Worm (Caenorhabditis elegans): ENCODE results near the gene nmur-3.

Gene nmur-3

DNA sequence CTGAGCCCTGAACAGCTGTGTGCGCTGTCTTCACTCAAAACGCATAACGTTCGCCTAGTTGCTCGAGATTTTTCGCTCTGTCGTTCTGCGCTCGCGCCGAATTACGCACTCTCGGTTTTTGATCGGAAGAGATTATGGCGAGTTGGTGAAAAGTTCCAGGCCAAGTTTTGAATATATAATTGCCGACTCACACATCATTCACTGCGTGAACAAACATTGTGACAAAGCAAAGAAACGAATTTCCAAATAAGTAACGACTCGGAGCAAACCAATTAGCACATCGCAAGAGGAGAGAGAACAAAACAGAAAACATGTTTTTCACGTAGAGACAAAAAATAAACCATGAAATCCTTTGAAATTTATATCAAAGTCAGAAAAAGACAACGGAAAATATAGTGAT is 30.9 kb upstream of the nmur-3 start:
- no peak for TF ChIP-seq fos-1 (tag; optimal IDR thresholded peaks at IDR 0.05)
- TF ChIP-seq lin-14 (GFP tag; optimal IDR thresholded peaks at IDR 0.05) = peak; percentile 10
- no peak for TF ChIP-seq unc-86 (tag; optimal IDR thresholded peaks at IDR 0.05)
- TF ChIP-seq nhr-84 (tag; optimal IDR thresholded peaks at IDR 0.05) = no peak

DNA sequence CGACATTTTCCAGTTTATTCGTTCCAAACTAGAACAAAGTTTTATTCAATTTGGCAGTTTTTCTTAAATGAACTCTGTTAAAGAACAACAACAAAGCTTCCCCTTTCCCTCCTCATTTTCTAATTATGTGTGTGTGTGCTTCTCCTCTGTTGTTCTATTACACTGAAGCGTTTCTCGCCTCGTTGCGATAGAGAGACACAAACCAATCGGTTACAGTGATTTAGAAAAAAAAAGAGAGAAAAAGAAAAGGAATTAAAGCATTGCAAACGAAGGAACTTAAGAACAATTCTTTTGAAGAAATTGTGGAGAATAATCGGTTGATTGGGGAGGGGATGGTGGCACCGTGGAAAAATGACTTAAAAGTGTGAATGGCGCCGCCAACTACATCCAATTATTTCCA is 28.8 kb upstream of the nmur-3 start, which contains the start of gene cest-26:
cest-26 (minus strand) TSS at position 101 of the 400 bp plus-strand sequence.
- TF ChIP-seq dsc-1 (tag; optimal IDR thresholded peaks at IDR 0.05) = peak; percentile 7
- peak; percentile 4 for TF ChIP-seq lin-14 (GFP tag; optimal IDR thresholded peaks at IDR 0.05)
- TF ChIP-seq unc-98 (GFP tag; IDR thresholded peaks at IDR 0.05) = no peak

DNA sequence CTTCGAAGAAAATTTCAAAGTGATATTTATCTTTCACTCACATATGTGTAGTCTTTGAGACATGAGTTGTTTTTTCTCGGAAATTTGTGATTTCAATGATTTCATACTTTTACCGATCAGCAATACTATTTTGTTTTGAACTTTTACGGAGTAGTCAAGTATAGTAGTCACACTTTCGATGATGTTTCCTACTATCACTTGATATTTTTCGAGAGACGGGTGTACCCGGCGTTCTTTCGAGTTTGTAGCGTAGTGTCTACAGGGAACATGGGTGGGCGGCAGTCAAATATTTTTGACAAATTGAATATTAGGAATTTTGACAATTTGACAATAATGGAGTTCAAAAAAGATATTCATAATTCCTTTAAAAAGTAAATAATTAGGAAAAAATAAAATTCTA is 27.5 kb upstream of the nmur-3 start:
- TF ChIP-seq vab-15 (tag; optimal IDR thresholded peaks at IDR 0.05) (no peak), isw-1 (GFP tag; IDR thresholded peaks at IDR 0.05) (no peak), hlh-17 (GFP tag; optimal IDR thresholded peaks at IDR 0.05; ENCODE audit: borderline replicate concordance) (no peak), nhr-84 (tag; optimal IDR thresholded peaks at IDR 0.05) (no peak), C04F5.9 (tag; optimal IDR thresholded peaks at IDR 0.05) (no peak), ztf-4 (tag; optimal IDR thresholded peaks at IDR 0.05) (no peak), sptf-1 (tag; optimal IDR thresholded peaks at IDR 0.05) (no peak), hpl-2 (GFP tag; optimal IDR thresholded peaks at IDR 0.05) (no peak), ceh-82 (tag; optimal IDR thresholded peaks at IDR 0.05) (no peak), blmp-1 (tag; optimal IDR thresholded peaks at IDR 0.05) (no peak), ama-1 (optimal IDR thresholded peaks at IDR 0.05) (no peak), swsn-7 (tag; optimal IDR thresholded peaks at IDR 0.05) (no peak), nhr-19 (GFP tag; conservative IDR thresholded peaks at IDR 0.05) (no peak), mep-1 (tag; optimal IDR thresholded peaks at IDR 0.05) (no peak), nhr-28 (tag; optimal IDR thresholded peaks at IDR 0.05) (no peak), C34B4.2 (tag; optimal IDR thresholded peaks at IDR 0.05) (no peak), egl-27 (tag; optimal IDR thresholded peaks at IDR 0.05) (no peak), elt-3 (tag; optimal IDR thresholded peaks at IDR 0.05) (no peak), zag-1 (tag; optimal IDR thresholded peaks at IDR 0.05) (no peak), lsy-2 (tag; optimal IDR thresholded peaks at IDR 0.05) (no peak)

DNA sequence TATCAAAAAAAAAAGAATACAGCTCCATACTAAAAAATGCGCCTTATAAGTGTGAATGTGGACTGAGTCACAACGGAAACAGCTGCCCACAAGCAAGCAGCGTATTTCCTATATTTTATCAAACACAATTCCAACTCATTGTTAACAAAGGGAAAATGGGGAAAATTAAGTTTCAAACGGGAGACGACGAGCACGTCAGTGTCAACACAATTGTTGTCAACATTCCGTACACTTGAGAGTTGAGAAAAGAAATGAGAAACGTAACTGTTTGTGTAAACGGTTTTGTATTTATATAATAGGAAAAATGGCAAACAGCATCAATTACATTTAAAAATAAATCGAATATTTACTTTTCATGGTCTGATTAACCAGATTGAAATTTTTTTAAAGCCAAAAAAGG is 26.7 kb upstream of the nmur-3 start:
- TF ChIP-seq C34B4.2 (tag; optimal IDR thresholded peaks at IDR 0.05) = no peak
- TF ChIP-seq lin-14 (GFP tag; optimal IDR thresholded peaks at IDR 0.05) = peak; percentile 11
- no peak for TF ChIP-seq alr-1 (tag; optimal IDR thresholded peaks at IDR 0.05; ENCODE audit: borderline replicate concordance)
- TF ChIP-seq nhr-19 (GFP tag; conservative IDR thresholded peaks at IDR 0.05) = no peak

DNA sequence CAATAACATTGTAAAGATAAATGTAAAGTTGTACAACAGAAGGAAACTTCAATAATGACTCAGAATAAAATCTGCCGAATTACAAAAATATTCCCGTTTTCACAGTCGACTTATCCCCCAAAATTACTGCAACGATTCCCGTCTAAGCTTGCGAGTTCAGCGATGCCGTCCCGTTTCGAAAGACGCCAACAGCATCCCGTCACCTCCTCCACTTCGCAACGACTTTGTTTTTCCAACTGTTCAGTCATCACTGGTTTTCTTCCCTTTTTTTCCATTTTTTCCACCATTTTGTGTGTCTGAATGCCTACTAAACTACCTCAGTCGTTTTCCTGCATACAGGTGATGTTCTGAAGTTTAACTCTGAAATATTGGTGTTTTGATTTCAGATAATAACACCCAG is 25.7 kb upstream of the nmur-3 start, which contains the start of gene F15A8.1:
F15A8.1 (plus strand) TSS at position 301 of the 400 bp plus-strand sequence.
- TF ChIP-seq ceh-63 (GFP tag; optimal IDR thresholded peaks at IDR 0.05) (no peak), hlh-4 (tag; optimal IDR thresholded peaks at IDR 0.05) (no peak), ces-1 (GFP tag; optimal IDR thresholded peaks at IDR 0.05) (no peak), isw-1 (GFP tag; IDR thresholded peaks at IDR 0.05) (no peak), mep-1 (tag; optimal IDR thresholded peaks at IDR 0.05) (no peak), unc-130 (tag; optimal IDR thresholded peaks at IDR 0.05) (no peak), nhr-12 (tag; optimal IDR thresholded peaks at IDR 0.05) (no peak), jun-1 (tag; optimal IDR thresholded peaks at IDR 0.05) (no peak), sptf-1 (tag; optimal IDR thresholded peaks at IDR 0.05) (no peak), nhr-84 (tag; optimal IDR thresholded peaks at IDR 0.05) (no peak), egl-27 (tag; optimal IDR thresholded peaks at IDR 0.05) (no peak), hpl-2 (GFP tag; optimal IDR thresholded peaks at IDR 0.05) (no peak), nhr-85 (tag) (no peak), fkh-8 (tag; optimal IDR thresholded peaks at IDR 0.05) (no peak), snu-23 (GFP tag; optimal IDR thresholded peaks at IDR 0.05) (no peak)
